Fruit fly (Drosophila melanogaster) whole organism, adult: ENCODE measurements around the gene Dbp73D.

Experiments used
- CG12768 ChIP-seq: fragments of 200-800 bp; sonication (Bioruptor generic); optimal IDR thresholded peaks from 2 replicates; lab custom pipeline; 2017; ENCODE audit warnings: missing biosample characterization, missing genetic modification characterization, mild to moderate bottlenecking, moderate library complexity, missing genetic modification reagents
- CG1620 ChIP-seq: fragments of 200-800 bp; sonication (Bioruptor generic); optimal IDR thresholded peaks from 2 replicates; lab custom pipeline; 2016; ENCODE audit warnings: missing biosample characterization, missing genetic modification characterization
- CG5204 ChIP-seq: fragments of 200-800 bp; sonication (Bioruptor generic); optimal IDR thresholded peaks from 2 replicates; lab custom pipeline; 2016; ENCODE audit warnings: missing biosample characterization, missing genetic modification characterization
- CG7101 ChIP-seq: fragments of 200-800 bp; sonication (Bioruptor generic); optimal IDR thresholded peaks from 2 replicates; lab custom pipeline; 2018; ENCODE audit warnings: missing biosample characterization, mild to moderate bottlenecking, missing genetic modification characterization, moderate library complexity

- TF ChIP-seq CG5204 (no peak), CG12768 (no peak), CG1620 (GFP tag; lab: Kevin White, UChicago) (no peak), CG7101 (tag; lab: Kevin White, UChicago) (no peak)
Measured at dm6 chr3L:16679492-16680120, 51.0 kb downstream of the Dbp73D start.
